Worm (Caenorhabditis elegans): Measurements from ENCODE around the gene ins-6.

Gene ins-6

DNA sequence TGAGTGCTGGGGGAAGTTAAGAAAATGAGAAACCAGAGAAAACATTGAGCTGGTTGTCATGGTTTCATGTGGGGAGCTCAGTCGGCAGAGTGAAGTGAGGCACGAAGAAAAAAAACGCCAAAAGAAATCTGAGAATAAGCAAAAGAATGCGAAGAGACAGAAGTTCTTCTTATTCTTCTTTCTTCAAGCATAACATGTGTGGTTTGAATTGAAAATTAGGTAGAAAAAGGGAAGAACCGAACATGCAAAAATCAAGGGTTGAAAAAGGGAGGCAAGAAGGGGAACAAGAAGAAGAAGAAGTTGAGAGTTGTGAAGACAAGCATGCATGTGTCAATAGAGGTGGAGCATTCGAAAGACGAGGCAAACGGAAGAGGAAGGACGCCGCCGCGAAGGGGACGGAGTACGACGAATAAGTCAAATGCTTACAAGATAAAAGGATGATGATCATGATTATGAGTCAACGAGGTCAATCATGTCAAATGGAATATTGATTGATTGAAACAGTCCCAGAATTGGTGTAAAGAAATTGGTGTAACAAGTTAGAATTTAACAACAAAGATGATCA is 42.4 kb upstream of the ins-6 start:
- no peak for TF ChIP-seq snpc-4 (tag; optimal IDR thresholded peaks at IDR 0.05)
- TF ChIP-seq blmp-1 (tag; optimal IDR thresholded peaks at IDR 0.05) = no peak
- no peak for TF ChIP-seq M03D4.4 (tag; optimal IDR thresholded peaks at IDR 0.05)
- no peak for TF ChIP-seq mls-2 (tag; optimal IDR thresholded peaks at IDR 0.05)
- no peak for TF ChIP-seq lin-32 (GFP tag; optimal IDR thresholded peaks at IDR 0.05)
- no peak for TF ChIP-seq mep-1 (tag; optimal IDR thresholded peaks at IDR 0.05)
- TF ChIP-seq elt-3 (tag; optimal IDR thresholded peaks at IDR 0.05) = no peak
- no peak for TF ChIP-seq ztf-11 (tag; optimal IDR thresholded peaks at IDR 0.05)
- no peak for TF ChIP-seq lsy-2 (tag; optimal IDR thresholded peaks at IDR 0.05)
- no peak for TF ChIP-seq ceh-83 (GFP tag; optimal IDR thresholded peaks at IDR 0.05)
- no peak for TF ChIP-seq tbx-8 (GFP tag; optimal IDR thresholded peaks at IDR 0.05)
- no peak for TF ChIP-seq unc-39 (tag; optimal IDR thresholded peaks at IDR 0.05)
- no peak for TF ChIP-seq hlh-1 (tag; optimal IDR thresholded peaks at IDR 0.05)
- TF ChIP-seq mab-5 (tag; optimal IDR thresholded peaks at IDR 0.05) = no peak

DNA sequence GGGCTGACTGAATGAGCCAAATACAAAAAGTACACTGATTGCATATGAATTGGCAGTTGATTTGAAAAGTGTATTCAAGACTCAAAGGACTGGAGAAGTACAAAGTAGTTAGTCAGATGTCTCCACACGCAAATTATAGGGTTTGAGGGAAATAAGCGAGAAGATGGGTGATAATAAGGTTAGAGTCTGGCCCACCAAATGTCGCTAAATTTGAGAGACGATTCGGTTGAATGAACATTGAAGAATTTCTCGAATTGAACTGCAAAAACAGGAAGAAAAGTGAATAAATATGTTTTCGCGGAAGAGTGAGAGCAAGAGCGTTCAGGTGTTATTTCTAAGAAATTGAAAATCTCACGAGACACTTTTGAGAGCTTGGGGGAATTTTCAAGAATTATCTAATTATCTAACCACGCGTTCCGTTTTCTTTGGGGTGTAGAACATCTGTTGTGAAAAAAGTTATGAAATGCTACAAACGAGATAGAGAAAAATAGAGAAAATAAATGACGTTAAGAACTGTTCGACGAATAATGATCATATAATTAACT is 40.6 kb upstream of the ins-6 start:
- TF ChIP-seq lin-32 (GFP tag; optimal IDR thresholded peaks at IDR 0.05) (no peak), ces-1 (GFP tag; optimal IDR thresholded peaks at IDR 0.05) (peak; percentile 94)

DNA sequence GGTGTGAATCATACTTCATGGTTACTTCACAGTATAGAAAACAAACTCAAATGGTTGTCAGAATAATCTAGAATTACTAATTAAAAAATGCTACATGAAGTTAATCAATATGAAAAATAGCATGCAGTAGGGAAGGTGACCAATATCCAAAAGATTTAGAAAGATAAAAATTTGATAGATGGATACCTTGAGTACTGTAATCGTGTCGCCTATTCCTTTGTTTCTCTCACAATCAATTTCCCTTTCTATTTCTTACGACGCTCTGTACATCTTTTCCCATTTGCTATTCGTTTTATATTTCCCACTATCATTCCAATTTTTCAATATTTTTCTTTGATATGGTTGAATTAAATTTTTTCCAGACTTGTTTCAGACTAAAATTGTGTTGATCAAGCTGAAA is 38.9 kb upstream of the ins-6 start, which contains the start of gene B0034.7:
TSS of gene B0034.7 (plus strand) at position 301 of the 400 bp plus-strand sequence.
- no peak for TF ChIP-seq mls-2 (tag; optimal IDR thresholded peaks at IDR 0.05)

DNA sequence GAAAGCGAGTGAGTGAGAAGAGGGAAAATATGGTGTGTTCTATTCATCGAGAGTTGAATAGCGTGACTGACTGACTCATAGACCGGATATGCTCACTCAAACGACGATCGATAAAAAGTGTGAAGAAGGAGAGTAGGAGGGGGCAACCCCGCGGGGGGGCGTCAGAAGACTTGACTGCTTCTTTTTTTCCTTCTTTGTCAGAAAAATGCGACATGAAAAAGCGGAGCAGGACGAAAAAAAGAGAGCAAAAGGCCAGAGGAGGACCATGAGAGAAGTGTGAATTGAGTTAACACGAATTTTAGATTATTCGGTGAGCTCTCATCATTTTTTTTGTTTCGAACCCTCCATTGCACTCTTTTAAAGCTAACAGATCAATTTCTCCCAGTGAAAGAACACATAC is 37.9 kb upstream of the ins-6 start:
- no peak for TF ChIP-seq mab-5 (tag; optimal IDR thresholded peaks at IDR 0.05)
- TF ChIP-seq ces-1 (GFP tag; optimal IDR thresholded peaks at IDR 0.05) = peak; percentile 19

DNA sequence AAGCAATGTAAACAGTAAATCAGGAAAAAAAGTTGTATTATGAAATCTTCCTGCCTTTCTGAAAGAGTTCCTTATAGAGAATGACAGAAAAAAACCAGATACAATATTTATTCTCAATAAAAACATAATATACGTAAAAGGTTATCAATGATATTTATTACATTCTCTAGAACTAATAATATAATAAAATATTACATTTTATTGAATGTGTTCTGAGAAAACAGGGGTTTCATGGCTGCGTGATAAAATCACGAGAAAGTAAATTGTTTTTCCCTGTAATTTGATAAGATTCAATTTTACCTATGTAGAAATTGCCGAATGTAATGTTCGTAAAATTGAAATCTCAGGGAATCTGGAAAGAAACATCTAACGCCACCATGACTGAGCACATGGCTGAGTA is 35.3 kb upstream of the ins-6 start:
- TF ChIP-seq tbx-8 (GFP tag; optimal IDR thresholded peaks at IDR 0.05) (no peak), sptf-1 (tag; optimal IDR thresholded peaks at IDR 0.05) (no peak), lsy-2 (tag; optimal IDR thresholded peaks at IDR 0.05) (no peak), sem-2 (GFP tag; optimal IDR thresholded peaks at IDR 0.05) (no peak), ceh-39 (tag; optimal IDR thresholded peaks at IDR 0.05) (no peak), M03D4.4 (tag; optimal IDR thresholded peaks at IDR 0.05) (no peak), bed-3 (GFP tag; optimal IDR thresholded peaks at IDR 0.05) (no peak), ham-2 (GFP tag; optimal IDR thresholded peaks at IDR 0.05) (no peak), snpc-4 (tag; optimal IDR thresholded peaks at IDR 0.05) (no peak), unc-120 (tag; optimal IDR thresholded peaks at IDR 0.05; ENCODE audit: poor library complexity, severe bottlenecking) (no peak), mab-5 (tag; optimal IDR thresholded peaks at IDR 0.05) (no peak), mls-2 (tag; optimal IDR thresholded peaks at IDR 0.05) (no peak), pha-4 (tag; optimal IDR thresholded peaks at IDR 0.05) (no peak), elt-1 (tag; optimal IDR thresholded peaks at IDR 0.05; ENCODE audit: borderline replicate concordance, insufficient read depth) (no peak), cnd-1 (tag; optimal IDR thresholded peaks at IDR 0.05) (no peak)

DNA sequence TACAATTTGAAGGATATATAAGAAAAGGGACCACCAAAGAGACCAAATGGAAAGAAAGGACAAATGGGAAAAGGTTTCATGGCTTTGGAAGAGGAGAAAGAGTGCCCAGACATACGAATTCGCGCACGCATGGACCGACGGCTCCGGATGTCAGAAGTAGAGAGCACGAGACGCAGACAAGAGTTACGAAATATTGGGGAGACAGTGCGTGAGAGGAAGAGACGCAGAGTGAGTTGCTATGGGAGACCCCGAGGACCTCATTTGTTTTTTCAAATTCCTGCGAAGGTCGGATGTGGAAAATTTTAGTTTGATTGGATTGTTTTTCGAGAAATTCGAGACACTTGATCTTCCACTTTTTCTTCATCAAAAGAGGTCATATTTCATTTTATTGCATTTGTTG is 33.6 kb upstream of the ins-6 start:
- TF ChIP-seq flh-1 (GFP tag; optimal IDR thresholded peaks at IDR 0.05) = no peak
- TF ChIP-seq lsy-2 (tag; optimal IDR thresholded peaks at IDR 0.05) = no peak
- peak; percentile 66 for TF ChIP-seq ces-1 (GFP tag; optimal IDR thresholded peaks at IDR 0.05)
- no peak for TF ChIP-seq ceh-39 (tag; optimal IDR thresholded peaks at IDR 0.05)
- TF ChIP-seq nhr-12 (tag; optimal IDR thresholded peaks at IDR 0.05) = no peak
- TF ChIP-seq drap-1 (GFP tag; optimal IDR thresholded peaks at IDR 0.05) = no peak
- TF ChIP-seq mls-2 (tag; optimal IDR thresholded peaks at IDR 0.05) = no peak
- no peak for TF ChIP-seq lin-32 (GFP tag; optimal IDR thresholded peaks at IDR 0.05)
- no peak for TF ChIP-seq zip-8 (tag; optimal IDR thresholded peaks at IDR 0.05)
- TF ChIP-seq snpc-4 (tag; optimal IDR thresholded peaks at IDR 0.05) = no peak
- TF ChIP-seq mep-1 (tag; optimal IDR thresholded peaks at IDR 0.05) = peak; percentile 27
- no peak for TF ChIP-seq ham-2 (GFP tag; optimal IDR thresholded peaks at IDR 0.05)
- TF ChIP-seq lin-13 (tag; optimal IDR thresholded peaks at IDR 0.05) = no peak
- no peak for TF ChIP-seq ceh-83 (GFP tag; optimal IDR thresholded peaks at IDR 0.05)
- TF ChIP-seq pha-4 (tag; optimal IDR thresholded peaks at IDR 0.05) = no peak
- no peak for TF ChIP-seq nhr-28 (tag; optimal IDR thresholded peaks at IDR 0.05)
- TF ChIP-seq elt-1 (tag; optimal IDR thresholded peaks at IDR 0.05; ENCODE audit: borderline replicate concordance, insufficient read depth) = no peak
- no peak for TF ChIP-seq nhr-237 (tag; optimal IDR thresholded peaks at IDR 0.05)
